Worm (Caenorhabditis elegans) whole organism, late embryonic: ENCODE data around the gene clec-25.

Experiments
- ceh-30 ChIP-seq: fragments of 150-350 bp; optimal IDR thresholded peaks from 2 replicates; lab custom pipeline; 2014; ENCODE audit warnings: missing biosample characterization, missing genetic modification characterization
- nhr-11 ChIP-seq: fragments of 150-350 bp; optimal IDR thresholded peaks from 2 replicates; lab custom pipeline; 2014; ENCODE audit warnings: missing biosample characterization, missing genetic modification characterization

DNA sequence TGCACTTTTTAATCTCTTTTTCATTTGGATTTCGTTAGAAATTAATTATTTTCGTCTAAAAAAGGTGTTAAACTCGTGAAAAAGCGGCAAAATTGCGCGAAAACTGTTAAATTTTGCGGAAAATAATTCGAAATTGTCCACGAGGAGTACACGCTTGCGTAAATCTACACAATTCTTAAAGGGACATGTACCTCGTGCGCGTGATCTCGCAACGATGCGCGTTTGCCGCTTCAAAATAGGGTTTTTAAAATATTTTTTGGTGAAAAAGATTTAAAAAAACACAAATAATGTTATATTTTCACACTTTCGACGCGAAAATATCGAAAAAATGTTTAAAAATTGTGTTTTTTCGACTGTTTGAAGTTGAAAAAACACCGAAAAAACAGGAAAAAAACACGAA is 49.7 kb upstream of the clec-25 start:
- no peak for TF ChIP-seq nhr-11 (tag; lab: Kevin White, UChicago)
- TF ChIP-seq ceh-30 (tag; lab: Kevin White, UChicago): no peak
